Worm (Caenorhabditis elegans) whole organism, L2 larva: ENCODE measurements around the gene F22B3.8.

ENCODE experiments used
- F13H6.1 ChIP-seq: sonication (generic microtip); optimal IDR thresholded peaks from 2 replicates; lab custom pipeline; 2016; ENCODE audit warnings: missing genetic modification characterization, missing compliant biosample characterization
- R02D3.7 ChIP-seq: fragments of 150-350 bp; optimal IDR thresholded peaks from 2 replicates; lab custom pipeline; 2014; ENCODE audit warnings: missing biosample characterization, missing genetic modification characterization
- ZK546.5 ChIP-seq: sonication (generic microtip); optimal IDR thresholded peaks from 2 replicates; lab custom pipeline; 2017; ENCODE audit warnings: missing biosample characterization, missing genetic modification characterization
- alr-1 ChIP-seq: fragments of 150-350 bp; optimal IDR thresholded peaks from 2 replicates; lab custom pipeline; 2014; ENCODE audit warnings: missing biosample characterization, missing genetic modification characterization
- aly-2 ChIP-seq: fragments of 150-350 bp; optimal IDR thresholded peaks from 2 replicates; lab custom pipeline; 2014; ENCODE audit warnings: missing biosample characterization, missing genetic modification characterization
- ceh-16 ChIP-seq: fragments of 150-350 bp; optimal IDR thresholded peaks from 2 replicates; lab custom pipeline; 2014; ENCODE audit warnings: missing biosample characterization, missing genetic modification characterization
- lin-39 ChIP-seq: fragments of 150-350 bp; optimal IDR thresholded peaks from 2 replicates; lab custom pipeline; 2014; ENCODE audit warnings: missing biosample characterization, missing genetic modification reagents, missing genetic modification characterization
- nhr-10 ChIP-seq: sonication (generic microtip); optimal IDR thresholded peaks from 2 replicates; lab custom pipeline; 2017; ENCODE audit warnings: missing biosample characterization, missing genetic modification characterization
- snpc-4 ChIP-seq: fragments of 150-350 bp; optimal IDR thresholded peaks from 2 replicates; lab custom pipeline; 2014; ENCODE audit warnings: missing biosample characterization, missing genetic modification characterization
- unc-62 ChIP-seq: fragments of 150-350 bp; optimal IDR thresholded peaks from 2 replicates; lab custom pipeline; 2014; ENCODE audit warnings: missing biosample characterization, missing genetic modification reagents, missing genetic modification characterization

ce11 chrIV:11455824-11456223 is 31.1 kb upstream of the F22B3.8 start:
- TF ChIP-seq R02D3.7 (tag; lab: Kevin White, UChicago) = no peak
- no peak for TF ChIP-seq unc-62 (GFP tag; lab: Kevin White, UChicago)
- TF ChIP-seq aly-2 (tag; lab: Kevin White, UChicago) = no peak
- no peak for TF ChIP-seq ZK546.5
- TF ChIP-seq lin-39 (tag; lab: Kevin White, UChicago) = no peak
- TF ChIP-seq ceh-16 = no peak
- TF ChIP-seq F13H6.1 = no peak
- no peak for TF ChIP-seq alr-1 (tag; lab: Kevin White, UChicago)
- no peak for TF ChIP-seq nhr-10 (tag; lab: Kevin White, UChicago)
- TF ChIP-seq snpc-4 (tag; lab: Kevin White, UChicago) = no peak
